Fruit fly (Drosophila melanogaster) whole organism: ENCODE data around the gene CG33107.

ENCODE experiments used
- psq ChIP-seq: fragments of >200 bp; optimal IDR thresholded peaks from 2 replicates; lab custom pipeline; 2017
- usp ChIP-seq: fragments of >200 bp; optimal IDR thresholded peaks from 2 replicates; lab custom pipeline; 2017; ENCODE audit warnings: missing biosample characterization, missing genetic modification characterization, mixed read lengths

DNA sequence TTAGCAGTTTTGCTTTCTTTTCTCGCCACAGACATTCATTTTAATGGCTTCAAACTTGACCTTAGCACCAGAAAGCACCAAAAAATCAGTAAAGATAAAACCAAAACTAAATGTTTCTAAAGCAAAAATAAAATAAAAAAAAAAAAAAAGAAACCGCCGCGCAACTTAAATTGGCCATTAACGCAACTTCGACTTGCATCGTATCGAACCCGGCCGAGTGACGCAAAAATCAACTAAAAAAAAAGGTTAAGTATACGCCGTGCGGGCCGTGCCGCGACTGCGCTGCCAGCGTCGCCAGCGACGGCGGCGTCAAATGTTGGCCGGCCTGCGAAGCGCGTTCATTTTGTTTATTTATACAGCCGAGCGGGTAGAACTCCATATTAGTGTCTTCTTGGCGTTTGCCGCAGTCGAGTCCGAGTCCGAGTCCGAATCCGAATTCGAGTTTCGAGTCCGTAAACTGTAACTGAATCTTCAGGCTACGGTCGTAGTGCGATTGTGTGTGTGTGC lies 34.2 kb downstream of the CG33107 start, which contains the start of gene bond:
- TF ChIP-seq usp (GFP tag; lab: Kevin White, UChicago) (no peak), psq (lab: Kevin White, UChicago) (no peak)
